Worm (Caenorhabditis elegans) whole organism, L4/young adult: ENCODE measurements around the gene sec-16A.2.
"Not testable (repeated sequence)": the region's sequence is repeated elsewhere in the genome, so short reads cannot be mapped to it uniquely, and the experiment has no call there.

ENCODE experiments used
- W03F9.2 ChIP-seq: fragments of 150-350 bp; optimal IDR thresholded peaks from 2 replicates; lab custom pipeline; 2014; ENCODE audit warnings: missing biosample characterization, missing genetic modification characterization
- dao-5 ChIP-seq: sonication (generic microtip); optimal IDR thresholded peaks from 2 replicates; lab custom pipeline; 2016; ENCODE audit warnings: missing genotype, missing genetic modification characterization, moderate library complexity, missing compliant biosample characterization
- him-1 ChIP-seq: sonication (generic microtip); optimal IDR thresholded peaks from 2 replicates; lab custom pipeline; 2016; ENCODE audit warnings: missing genotype, missing genetic modification reagents, missing genetic modification characterization, missing compliant biosample characterization

Gene sec-16A.2

ce11 chrX:8311590-8311989 lies 24.5 kb downstream of the sec-16A.2 start:
- TF ChIP-seq him-1 (tag; lab: Kevin White, UChicago), result no peak
- TF ChIP-seq dao-5 (tag; lab: Kevin White, UChicago), result no peak
- TF ChIP-seq W03F9.2 (tag; lab: Kevin White, UChicago), result no peak

- TF ChIP-seq him-1 (tag; lab: Kevin White, UChicago) (no peak), W03F9.2 (tag; lab: Kevin White, UChicago) (no peak), dao-5 (tag; lab: Kevin White, UChicago) (no peak)
Measured at ce11 chrX:8318950-8319349, 31.9 kb downstream of the sec-16A.2 start, which contains the start of gene srh-11. TSS of gene srh-11 (minus strand) at chrX:8319050.

- no peak for TF ChIP-seq him-1 (tag; lab: Kevin White, UChicago)
Measured at ce11 chrX:8320889-8321288, 33.8 kb downstream of the sec-16A.2 start, which contains the start of gene pqn-57. TSS of gene pqn-57 (minus strand) at chrX:8320989.

ce11 chrX:8321811-8322210 lies 34.8 kb downstream of the sec-16A.2 start, which contains the start of gene abu-9:
TSS of gene abu-9 (plus strand) at chrX:8322111.
- not testable (repeated sequence) for TF ChIP-seq him-1, W03F9.2, dao-5 (tag; lab: Kevin White, UChicago)

- TF ChIP-seq him-1 (tag; lab: Kevin White, UChicago), result no peak
- no peak for TF ChIP-seq W03F9.2 (tag; lab: Kevin White, UChicago)
- TF ChIP-seq dao-5 (tag; lab: Kevin White, UChicago), result no peak
Measured at ce11 chrX:8323371-8323770, 36.3 kb downstream of the sec-16A.2 start, which contains the start of gene R09F10.1. TSS of gene R09F10.1 (plus strand) at chrX:8323592.

- no peak for TF ChIP-seq W03F9.2 (tag; lab: Kevin White, UChicago)
- no peak for TF ChIP-seq dao-5 (tag; lab: Kevin White, UChicago)
- no peak for TF ChIP-seq him-1 (tag; lab: Kevin White, UChicago)
Measured at ce11 chrX:8326394-8326793, 39.3 kb downstream of the sec-16A.2 start, which contains the start of gene R09F10.8. TSS of gene R09F10.8 (minus strand) at chrX:8326451.

ce11 chrX:8327800-8328199 lies 40.8 kb downstream of the sec-16A.2 start, which contains the start of gene F55E10.4:
TSS of gene F55E10.4 (minus strand) at chrX:8327900.
- no peak for TF ChIP-seq W03F9.2 (tag; lab: Kevin White, UChicago)
- TF ChIP-seq him-1 (tag; lab: Kevin White, UChicago), result no peak
- no peak for TF ChIP-seq dao-5 (tag; lab: Kevin White, UChicago)

- TF ChIP-seq him-1 (tag; lab: Kevin White, UChicago) (no peak), dao-5 (tag; lab: Kevin White, UChicago) (no peak), W03F9.2 (tag; lab: Kevin White, UChicago) (no peak)
Measured at ce11 chrX:8340393-8340792, 53.3 kb downstream of the sec-16A.2 start, which contains the start of gene F55E10.2. TSS of gene F55E10.2 (plus strand) at chrX:8340693.

ce11 chrX:8341675-8342074 lies 54.6 kb downstream of the sec-16A.2 start, which contains the start of gene F55E10.1:
TSS of gene F55E10.1 (plus strand) at chrX:8341975.
- TF ChIP-seq him-1 (tag; lab: Kevin White, UChicago), result no peak
